Fruit fly (Drosophila melanogaster) whole organism, embryonic: ENCODE measurements around the gene CG5346.
A peak's percentile ranks its signal among the peaks of the same experiment; 100 is the strongest.

Source experiments
- Atf6 ChIP-seq: fragments of 200-800 bp; sonication (Bioruptor generic); IDR thresholded peaks from 2 replicates; pipeline ENCODE4 v1.3.6; 2022; ENCODE audit warnings: missing biosample characterization, missing genetic modification characterization
- BEAF-32 ChIP-seq: fragments of 200-800 bp; sonication (Bioruptor generic); optimal IDR thresholded peaks from 3 replicates; lab custom pipeline; 2017; ENCODE audit warnings: missing biosample characterization, missing genetic modification characterization, mild to moderate bottlenecking, moderate library complexity, missing genetic modification reagents
- CG10267 ChIP-seq: fragments of 200-800 bp; sonication (Bioruptor generic); optimal IDR thresholded peaks from 2 replicates; lab custom pipeline; 2018; ENCODE audit warnings: missing biosample characterization, mild to moderate bottlenecking, missing genetic modification characterization, moderate library complexity
- CG10979 ChIP-seq: fragments of 200-800 bp; sonication (Bioruptor generic); optimal IDR thresholded peaks from 2 replicates; lab custom pipeline; 2018; ENCODE audit warnings: missing biosample characterization, mild to moderate bottlenecking, missing genetic modification characterization, moderate library complexity
- CG12391 ChIP-seq: fragments of 200-800 bp; sonication (Bioruptor generic); optimal IDR thresholded peaks from 3 replicates; lab custom pipeline; 2018; ENCODE audit warnings: missing biosample characterization, mild to moderate bottlenecking, missing genetic modification characterization, moderate library complexity
- CG13296 ChIP-seq: fragments of 200-800 bp; sonication (Bioruptor generic); optimal IDR thresholded peaks from 3 replicates; lab custom pipeline; 2018; ENCODE audit warnings: missing biosample characterization, mild to moderate bottlenecking, missing genetic modification characterization
- CG15514 ChIP-seq: fragments of 200-800 bp; sonication (Bioruptor generic); optimal IDR thresholded peaks from 3 replicates; lab custom pipeline; 2017; ENCODE audit warnings: missing biosample characterization, missing genetic modification characterization, mild to moderate bottlenecking, moderate library complexity, missing genetic modification reagents
- CG18011 ChIP-seq: fragments of 200-800 bp; sonication (Bioruptor generic); optimal IDR thresholded peaks from 2 replicates; lab custom pipeline; 2017; ENCODE audit warnings: missing biosample characterization, missing genetic modification characterization, mild to moderate bottlenecking, moderate library complexity, missing genotype
- CG18262 ChIP-seq: fragments of 200-800 bp; optimal IDR thresholded peaks from 3 replicates; lab custom pipeline; 2019; ENCODE audit warnings: missing biosample characterization, mild to moderate bottlenecking, missing genetic modification characterization, moderate library complexity
- CG2116 ChIP-seq: fragments of 200-800 bp; sonication (Bioruptor generic); optimal IDR thresholded peaks from 3 replicates; lab custom pipeline; 2018; ENCODE audit warnings: missing biosample characterization, mild to moderate bottlenecking, missing genetic modification characterization
- CG2129 ChIP-seq: fragments of 200-800 bp; sonication (Bioruptor generic); IDR thresholded peaks from 2 replicates; pipeline ENCODE4 v1.3.6; 2022; ENCODE audit warnings: missing biosample characterization, missing genetic modification characterization; ENCODE audit not compliant: partially characterized antibody
- CG30403 ChIP-seq: fragments of 200-800 bp; sonication (Bioruptor generic); optimal IDR thresholded peaks from 3 replicates; lab custom pipeline; 2016; ENCODE audit warnings: missing biosample characterization, missing genetic modification characterization
- CG3726 ChIP-seq: fragments of 200-800 bp; sonication (Bioruptor generic); IDR thresholded peaks from 3 replicates; pipeline ENCODE4, ENCODE4 v1.3.6; 2022; ENCODE audit warnings: missing biosample characterization, missing genetic modification characterization
- CG42726 ChIP-seq: fragments of 200-800 bp; sonication (Bioruptor generic); IDR thresholded peaks from 2 replicates; pipeline ENCODE4 v1.3.6; 2022; ENCODE audit warnings: missing biosample characterization, missing genetic modification characterization; ENCODE audit not compliant: partially characterized antibody
- CG4360 ChIP-seq: fragments of 200-800 bp; sonication (Bioruptor generic); IDR thresholded peaks from 2 replicates; pipeline ENCODE4 v1.3.6; 2022; ENCODE audit warnings: missing biosample characterization, missing genetic modification characterization
- CG6791 ChIP-seq: fragments of 200-800 bp; sonication (Bioruptor generic); IDR thresholded peaks from 3 replicates; pipeline ENCODE4 v1.3.6; 2022; ENCODE audit warnings: missing biosample characterization, missing genetic modification characterization; ENCODE audit not compliant: partially characterized antibody
- CG9437 ChIP-seq: fragments of 200-800 bp; sonication (Bioruptor generic); optimal IDR thresholded peaks from 2 replicates; lab custom pipeline; 2018; ENCODE audit warnings: missing biosample characterization, mild to moderate bottlenecking, missing genetic modification characterization
- Doc3 ChIP-seq: fragments of 200-800 bp; sonication (Bioruptor generic); IDR thresholded peaks from 3 replicates; pipeline ENCODE4 v1.3.6; 2022; ENCODE audit warnings: missing biosample characterization, missing genetic modification characterization; ENCODE audit not compliant: partially characterized antibody
- Dref ChIP-seq: fragments of 200-800 bp; sonication (Bioruptor generic); IDR thresholded peaks from 2 replicates; pipeline ENCODE4 v1.3.6; 2022; ENCODE audit warnings: missing biosample characterization, missing genetic modification characterization
- E2f1 ChIP-seq: fragments of 200-800 bp; sonication (Bioruptor generic); IDR thresholded peaks from 2 replicates; pipeline ENCODE4 v1.3.6; 2022; ENCODE audit warnings: missing biosample characterization, missing genetic modification characterization
- Ets97D ChIP-seq: fragments of 200-800 bp; sonication (Bioruptor generic); optimal IDR thresholded peaks from 3 replicates; lab custom pipeline; 2016; ENCODE audit warnings: missing biosample characterization, missing genetic modification characterization
- MBD-R2 ChIP-seq: fragments of 200-800 bp; sonication (Bioruptor generic); IDR thresholded peaks from 2 replicates; pipeline ENCODE4 v1.3.6; 2022; ENCODE audit warnings: missing biosample characterization, missing genetic modification characterization
- MESR4 ChIP-seq: fragments of 200-800 bp; sonication (Bioruptor generic); optimal IDR thresholded peaks from 2 replicates; lab custom pipeline; 2018; ENCODE audit warnings: missing biosample characterization, mild to moderate bottlenecking, missing genetic modification characterization, moderate library complexity
- Max ChIP-seq: fragments of 200-800 bp; sonication (Bioruptor generic); optimal IDR thresholded peaks from 2 replicates; lab custom pipeline; 2016; ENCODE audit warnings: missing biosample characterization, mild to moderate bottlenecking, missing genetic modification characterization
- Nf-YA ChIP-seq: fragments of 200-800 bp; sonication (Bioruptor generic); IDR thresholded peaks from 2 replicates; pipeline ENCODE4 v1.3.6; 2022; ENCODE audit warnings: missing biosample characterization, missing genetic modification characterization
- PHDP ChIP-seq: fragments of 200-800 bp; sonication (Bioruptor generic); optimal IDR thresholded peaks from 3 replicates; lab custom pipeline; 2018; ENCODE audit warnings: missing biosample characterization, mild to moderate bottlenecking, missing genetic modification characterization, moderate library complexity
- Scr ChIP-seq: fragments of 200-800 bp; sonication (Bioruptor generic); IDR thresholded peaks from 2 replicates; pipeline ENCODE4 v1.3.6; 2022; ENCODE audit warnings: missing biosample characterization, missing genetic modification characterization; ENCODE audit not compliant: partially characterized antibody
- Sin3A ChIP-seq: fragments of >200 bp; optimal IDR thresholded peaks from 2 replicates; lab custom pipeline; 2018
- YL-1 ChIP-seq: fragments of 200-800 bp; sonication (Bioruptor generic); optimal IDR thresholded peaks from 3 replicates; lab custom pipeline; 2017; ENCODE audit warnings: missing biosample characterization, mild to moderate bottlenecking, missing genetic modification characterization
- ato ChIP-seq: fragments of 200-800 bp; sonication (Bioruptor generic); IDR thresholded peaks from 2 replicates; pipeline ENCODE4 v1.3.6; 2022; ENCODE audit warnings: missing biosample characterization, missing genetic modification characterization; ENCODE audit not compliant: partially characterized antibody
- bab2 ChIP-seq: fragments of 200-800 bp; sonication (Bioruptor generic); optimal IDR thresholded peaks from 2 replicates; lab custom pipeline; 2016; ENCODE audit warnings: missing biosample characterization, missing genetic modification characterization
- bsh ChIP-seq, 2 experiments: fragments of 200-800 bp; sonication (Bioruptor generic); optimal IDR thresholded peaks; 2 replicates each; lab custom pipeline; 2017 to 2018; ENCODE audit warnings: mild to moderate bottlenecking in 2 of 2, missing biosample characterization in 2 of 2, missing genetic modification characterization in 2 of 2, moderate library complexity in 1 of 2
- cas ChIP-seq: fragments of 200-800 bp; sonication (Bioruptor generic); IDR thresholded peaks from 2 replicates; pipeline ENCODE4 v1.3.6; 2022; ENCODE audit warnings: missing biosample characterization, missing genetic modification characterization
- chinmo ChIP-seq: fragments of 200-800 bp; sonication (Bioruptor generic); IDR thresholded peaks from 4 replicates; pipeline ENCODE4 v1.3.6; 2022; ENCODE audit warnings: missing biosample characterization, missing genetic modification characterization; ENCODE audit not compliant: partially characterized antibody
- dm ChIP-seq: fragments of 200-800 bp; sonication (Bioruptor generic); optimal IDR thresholded peaks from 3 replicates; lab custom pipeline; 2016; ENCODE audit warnings: missing biosample characterization, missing genetic modification characterization
- fd3F ChIP-seq: fragments of 200-800 bp; sonication (Bioruptor generic); optimal IDR thresholded peaks from 2 replicates; lab custom pipeline; 2018; ENCODE audit warnings: missing biosample characterization, mild to moderate bottlenecking, missing genetic modification characterization, moderate library complexity
- gcm2 ChIP-seq: fragments of 200-800 bp; sonication (Bioruptor generic); optimal IDR thresholded peaks from 2 replicates; lab custom pipeline; 2016; ENCODE audit warnings: missing biosample characterization, missing genetic modification characterization
- gfzf ChIP-seq: fragments of 200-800 bp; sonication (Bioruptor generic); optimal IDR thresholded peaks from 2 replicates; lab custom pipeline; 2016; ENCODE audit warnings: missing biosample characterization, mild to moderate bottlenecking, missing genetic modification characterization, moderate library complexity
- grau ChIP-seq: fragments of 200-800 bp; optimal IDR thresholded peaks from 3 replicates; lab custom pipeline; 2019; ENCODE audit warnings: missing biosample characterization, mild to moderate bottlenecking, missing genetic modification characterization, moderate library complexity
- ham ChIP-seq: fragments of 200-800 bp; sonication (Bioruptor generic); IDR thresholded peaks from 2 replicates; pipeline ENCODE4 v1.3.6; 2022; ENCODE audit warnings: missing biosample characterization, missing genetic modification characterization
- hb ChIP-seq: fragments of 200-800 bp; sonication (Bioruptor generic); IDR thresholded peaks from 3 replicates; pipeline ENCODE4 v1.3.6; 2022; ENCODE audit warnings: missing biosample characterization, missing genetic modification characterization; ENCODE audit not compliant: partially characterized antibody
- hkb ChIP-seq, 2 experiments: fragments of 200-800 bp in 1 of 2; fragments of >200 bp in 1 of 2; sonication (Bioruptor generic) in 1 of 2; IDR thresholded peaks in 1 of 2; optimal IDR thresholded peaks in 1 of 2; 2 replicates each; pipeline versions ENCODE4 v1.3.6 to Lab custom; 2017 to 2022; ENCODE audit warnings: missing biosample characterization in 1 of 2, missing genetic modification characterization in 1 of 2
- pzg ChIP-seq: fragments of 200-800 bp; sonication (Bioruptor generic); optimal IDR thresholded peaks from 3 replicates; lab custom pipeline; 2018; ENCODE audit warnings: missing biosample characterization, mild to moderate bottlenecking, missing genetic modification characterization, moderate library complexity
- so ChIP-seq: fragments of 200-800 bp; sonication (Bioruptor generic); IDR thresholded peaks from 3 replicates; pipeline ENCODE4 v1.3.6; 2022; ENCODE audit warnings: missing biosample characterization, missing genetic modification characterization
- tll ChIP-seq, 2 experiments: fragments of 200-800 bp in 1 of 2; fragments of >200 bp in 1 of 2; sonication (Bioruptor generic) in 1 of 2; optimal IDR thresholded peaks; 2 replicates each; lab custom pipeline; 2017 to 2019; ENCODE audit warnings: missing biosample characterization in 2 of 2, missing genetic modification characterization in 2 of 2, mild to moderate bottlenecking in 1 of 2, moderate library complexity in 1 of 2
- trem ChIP-seq: fragments of 200-800 bp; optimal IDR thresholded peaks from 3 replicates; lab custom pipeline; 2019; ENCODE audit warnings: missing biosample characterization, mild to moderate bottlenecking, missing genetic modification characterization, moderate library complexity
- vnd ChIP-seq: fragments of 200-800 bp; sonication (Bioruptor generic); IDR thresholded peaks from 3 replicates; pipeline ENCODE4 v1.3.6; 2022; ENCODE audit warnings: missing biosample characterization, missing genetic modification characterization; ENCODE audit not compliant: partially characterized antibody

CG5346 gene

DNA sequence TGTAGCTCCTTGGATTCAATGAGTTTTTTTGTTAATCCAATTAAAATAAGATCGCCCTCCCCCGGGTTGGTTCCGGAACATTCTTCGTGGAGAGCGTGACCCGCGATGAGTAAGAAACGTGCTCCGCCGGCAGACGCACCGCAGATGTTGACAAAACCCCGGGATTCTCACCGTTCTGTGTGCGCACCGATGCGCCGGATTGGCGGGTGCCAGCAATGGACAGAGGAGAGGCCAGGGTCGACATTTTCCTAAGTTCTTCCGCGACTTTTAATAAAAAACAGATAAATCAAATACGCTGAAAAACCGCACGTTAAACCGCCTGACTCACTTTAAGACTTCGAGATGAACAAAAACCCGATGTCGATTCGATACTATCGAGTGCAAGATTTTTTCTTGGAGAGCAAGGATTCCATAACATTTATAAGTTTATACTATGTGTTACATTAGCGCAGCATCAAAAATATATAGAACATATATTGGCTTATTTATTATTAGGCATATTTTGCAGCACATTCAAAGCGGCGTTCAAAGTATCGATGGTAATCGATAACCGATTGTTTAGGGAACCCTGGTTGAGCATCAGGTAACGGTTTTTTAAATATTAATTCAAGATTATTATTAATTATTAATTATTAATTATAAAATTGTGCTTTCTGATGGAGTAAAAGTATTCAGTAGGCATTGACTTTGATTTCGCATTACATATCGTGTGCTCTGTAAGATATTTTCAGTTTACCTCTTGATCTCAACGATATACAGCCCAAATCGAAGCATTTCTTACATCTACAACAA lies 37.2 kb downstream of the CG5346 start, which contains the start of the genes CCT1 and tHMG1 (continued):
- no peak for TF ChIP-seq CG4360 (GFP tag; lab: Robert Waterston, UW)
- peak; percentile 54 for TF ChIP-seq pzg (GFP tag; lab: Kevin White, UChicago)
- TF ChIP-seq Dref (GFP tag; lab: Robert Waterston, UW): peak; percentile 77
- 0 out of 2 replicates have a peak, but pooled peaks have one; percentile 21 for TF ChIP-seq Nf-YA
- no peak for TF ChIP-seq bab2 (GFP tag; lab: Kevin White, UChicago)
- TF ChIP-seq CG2116: peak; percentile 91
- no peak for TF ChIP-seq Atf6 (GFP tag; lab: Robert Waterston, UW)
- peak; percentile 51 for TF ChIP-seq Sin3A (lab: Kevin White, UChicago)
- peak; percentile 42 for TF ChIP-seq CG10267
- TF ChIP-seq CG10979: no peak
- peak; percentile 89 for TF ChIP-seq BEAF-32 (GFP tag; lab: Kevin White, UChicago)
- peak; percentile 84 for TF ChIP-seq hb (GFP tag; lab: Robert Waterston, UW)
- peak; percentile 56 for TF ChIP-seq Ets97D (GFP tag; lab: Kevin White, UChicago)
- no peak for TF ChIP-seq fd3F (GFP tag; lab: Kevin White, UChicago)
- no peak for TF ChIP-seq bsh (GFP tag; optimal IDR thresholded peaks at IDR 0.05; lab: Kevin White, UChicago)
- no peak for TF ChIP-seq ham (GFP tag; lab: Robert Waterston, UW)
- TF ChIP-seq CG13296 (GFP tag; lab: Kevin White, UChicago): peak; percentile 20
- TF ChIP-seq CG12391 (tag; lab: Kevin White, UChicago): peak; percentile 28
- TF ChIP-seq CG9437: peak; percentile 3
- no peak for TF ChIP-seq gcm2 (GFP tag; lab: Kevin White, UChicago)
- TF ChIP-seq grau (tag; lab: Kevin White, UChicago): peak; percentile 21
- peak; percentile 67; the same call in 1 of the 2 replicates for TF ChIP-seq CG42726
- peak; percentile 76 for TF ChIP-seq MESR4 (GFP tag; lab: Kevin White, UChicago)
- no peak for TF ChIP-seq tll (GFP tag; optimal IDR thresholded peaks at IDR 0.05; lab: Kevin White, UChicago)
- peak; percentile 97 for TF ChIP-seq Scr (GFP tag; lab: Robert Waterston, UW)
- peak; percentile 69 for TF ChIP-seq YL-1 (GFP tag; lab: Kevin White, UChicago)
- peak; percentile 82 for TF ChIP-seq ato (GFP tag; lab: Robert Waterston, UW)
- TF ChIP-seq hkb (optimal IDR thresholded peaks at IDR 0.05; lab: Kevin White, UChicago): no peak
- no peak for TF ChIP-seq hkb (GFP tag; IDR thresholded peaks at IDR 0.05; lab: Robert Waterston, UW)
- TF ChIP-seq Max (GFP tag; lab: Kevin White, UChicago): peak; percentile 33
- peak; percentile 85; the same call in 3 of the 4 replicates for TF ChIP-seq chinmo (GFP tag; lab: Robert Waterston, UW)
- peak; percentile 32 for TF ChIP-seq CG18262 (tag; lab: Kevin White, UChicago)
- TF ChIP-seq PHDP: peak; percentile 14
- peak; percentile 97 for TF ChIP-seq vnd
- TF ChIP-seq CG2129: peak; percentile 98
- peak; percentile 98 for TF ChIP-seq Doc3 (GFP tag; lab: Robert Waterston, UW)
- TF ChIP-seq trem (tag; lab: Kevin White, UChicago): peak; percentile 77
- TF ChIP-seq CG18011 (GFP tag; lab: Kevin White, UChicago): no peak
- TF ChIP-seq cas (GFP tag; lab: Robert Waterston, UW): no peak
- TF ChIP-seq CG15514: peak; percentile 69
- no peak for TF ChIP-seq CG3726
- TF ChIP-seq E2f1: no peak
- peak; percentile 85 for TF ChIP-seq CG6791 (GFP tag; lab: Robert Waterston, UW)
- TF ChIP-seq gfzf (GFP tag; lab: Kevin White, UChicago): peak; percentile 14
- TF ChIP-seq dm: peak; percentile 76
- peak; percentile 52; the same call in 1 of the 2 replicates for TF ChIP-seq MBD-R2 (GFP tag; lab: Robert Waterston, UW)
- TF ChIP-seq CG30403: peak; percentile 6
- TF ChIP-seq so: no peak
